Fruit fly (Drosophila melanogaster) whole organism, embryonic: ENCODE measurements around the gene MSBP.

Experiments used
- Abd-B ChIP-seq: fragments of 200-800 bp; sonication (Bioruptor generic); optimal IDR thresholded peaks from 2 replicates; lab custom pipeline; 2018; ENCODE audit warnings: missing biosample characterization, mild to moderate bottlenecking, missing genetic modification characterization, moderate library complexity
- BEAF-32 ChIP-seq: fragments of 200-800 bp; sonication (Bioruptor generic); optimal IDR thresholded peaks from 3 replicates; lab custom pipeline; 2017; ENCODE audit warnings: missing biosample characterization, missing genetic modification characterization, mild to moderate bottlenecking, moderate library complexity, missing genetic modification reagents
- CG10321 ChIP-seq: fragments of 200-800 bp; sonication (Bioruptor generic); IDR thresholded peaks from 2 replicates; pipeline ENCODE4 v1.3.6; 2022; ENCODE audit warnings: missing biosample characterization, missing genetic modification characterization
- CG12155 ChIP-seq: fragments of 200-800 bp; sonication (Bioruptor generic); optimal IDR thresholded peaks from 3 replicates; lab custom pipeline; 2016; ENCODE audit warnings: missing biosample characterization, missing genetic modification characterization
- CG12236 ChIP-seq: fragments of 200-800 bp; sonication (Bioruptor generic); optimal IDR thresholded peaks from 2 replicates; lab custom pipeline; 2016; ENCODE audit warnings: missing biosample characterization, missing genetic modification characterization
- CG12659 ChIP-seq: fragments of 200-800 bp; sonication (Bioruptor generic); optimal IDR thresholded peaks from 3 replicates; lab custom pipeline; 2017; ENCODE audit warnings: mild to moderate bottlenecking, missing biosample characterization, missing genetic modification reagents, missing genetic modification characterization
- CG13624 ChIP-seq: fragments of 200-800 bp; sonication (Bioruptor generic); optimal IDR thresholded peaks from 2 replicates; lab custom pipeline; 2016; ENCODE audit warnings: missing biosample characterization, missing genetic modification characterization
- CG14014 ChIP-seq: fragments of 200-800 bp; sonication (Bioruptor generic); IDR thresholded peaks from 2 replicates; pipeline ENCODE4 v1.3.6; 2022; ENCODE audit warnings: missing biosample characterization, missing genetic modification characterization
- CG14667 ChIP-seq: fragments of 200-800 bp; sonication (Bioruptor generic); IDR thresholded peaks from 2 replicates; pipeline ENCODE4 v1.3.6; 2022; ENCODE audit warnings: missing biosample characterization, missing genetic modification characterization
- CG14860 ChIP-seq: fragments of 200-800 bp; sonication (Bioruptor generic); IDR thresholded peaks from 3 replicates; pipeline ENCODE4 v1.3.6; 2022; ENCODE audit warnings: missing biosample characterization, missing genetic modification characterization; ENCODE audit not compliant: partially characterized antibody
- CG15011 ChIP-seq: fragments of 200-800 bp; sonication (Bioruptor generic); optimal IDR thresholded peaks from 3 replicates; lab custom pipeline; 2018; ENCODE audit warnings: missing biosample characterization, mild to moderate bottlenecking, missing genetic modification characterization
- CG2712 ChIP-seq: fragments of 200-800 bp; optimal IDR thresholded peaks from 3 replicates; lab custom pipeline; 2019; ENCODE audit warnings: missing biosample characterization, mild to moderate bottlenecking, missing genetic modification characterization, moderate library complexity
- CG30020 ChIP-seq: fragments of 200-800 bp; optimal IDR thresholded peaks from 2 replicates; lab custom pipeline; 2019; ENCODE audit warnings: missing biosample characterization, mild to moderate bottlenecking, missing genetic modification characterization, moderate library complexity
- CG32532 ChIP-seq: fragments of 200-800 bp; sonication (Bioruptor generic); IDR thresholded peaks from 2 replicates; pipeline ENCODE4 v1.3.6; 2022; ENCODE audit warnings: missing biosample characterization, missing genetic modification characterization
- CG6813 ChIP-seq: fragments of 200-800 bp; sonication (Bioruptor generic); optimal IDR thresholded peaks from 2 replicates; lab custom pipeline; 2017; ENCODE audit warnings: missing biosample characterization, missing genetic modification characterization, mild to moderate bottlenecking, moderate library complexity, missing genetic modification reagents
- CG7357 ChIP-seq: fragments of 200-800 bp; sonication (Bioruptor generic); IDR thresholded peaks from 3 replicates; pipeline ENCODE4 v1.3.6; 2022; ENCODE audit warnings: missing biosample characterization, missing genetic modification characterization
- CG7556 ChIP-seq: fragments of 200-800 bp; sonication (Bioruptor generic); optimal IDR thresholded peaks from 2 replicates; lab custom pipeline; 2017; ENCODE audit warnings: missing biosample characterization, mild to moderate bottlenecking, missing genetic modification characterization
- CG9437 ChIP-seq: fragments of 200-800 bp; sonication (Bioruptor generic); optimal IDR thresholded peaks from 2 replicates; lab custom pipeline; 2018; ENCODE audit warnings: missing biosample characterization, mild to moderate bottlenecking, missing genetic modification characterization
- D ChIP-seq, 2 experiments: fragments of 200-800 bp in 1 of 2; fragments of >200 bp in 1 of 2; sonication (Bioruptor generic) in 1 of 2; optimal IDR thresholded peaks; 2 replicates in 1 of 2; 3 replicates in 1 of 2; lab custom pipeline; 2017; ENCODE audit warnings: mild to moderate bottlenecking in 1 of 2, missing biosample characterization in 1 of 2, missing genetic modification characterization in 1 of 2, missing genetic modification reagents in 1 of 2
- D19B ChIP-seq: fragments of 200-800 bp; sonication (Bioruptor generic); optimal IDR thresholded peaks from 2 replicates; lab custom pipeline; 2017; ENCODE audit warnings: missing biosample characterization, mild to moderate bottlenecking, missing genetic modification characterization
- Drgx ChIP-seq: fragments of 200-800 bp; sonication (Bioruptor generic); IDR thresholded peaks from 2 replicates; pipeline ENCODE4 v1.3.6; 2022; ENCODE audit warnings: missing biosample characterization, missing genetic modification characterization
- Hr51 ChIP-seq, 2 experiments: fragments of 200-800 bp; sonication (Bioruptor generic); optimal IDR thresholded peaks; 2 replicates in 1 of 2; 3 replicates in 1 of 2; lab custom pipeline; 2016 to 2018; ENCODE audit warnings: missing biosample characterization in 2 of 2, missing genetic modification characterization in 2 of 2, mild to moderate bottlenecking in 1 of 2, moderate library complexity in 1 of 2
- Lpt ChIP-seq: fragments of >200 bp; optimal IDR thresholded peaks from 2 replicates; lab custom pipeline; 2018; ENCODE audit warnings: missing biosample characterization, missing genetic modification characterization
- Rfx ChIP-seq: fragments of 200-800 bp; sonication (Bioruptor generic); IDR thresholded peaks from 2 replicates; pipeline ENCODE4 v1.3.6; 2022; ENCODE audit warnings: missing biosample characterization, missing genetic modification characterization
- Six4 ChIP-seq: fragments of 200-800 bp; sonication (Bioruptor generic); optimal IDR thresholded peaks from 2 replicates; lab custom pipeline; 2016; ENCODE audit warnings: missing biosample characterization, missing genetic modification characterization
- Sox100B ChIP-seq: fragments of 200-800 bp; sonication (Bioruptor generic); optimal IDR thresholded peaks from 3 replicates; lab custom pipeline; 2018; ENCODE audit warnings: missing biosample characterization, mild to moderate bottlenecking, missing genetic modification characterization
- Stat92E ChIP-seq, 3 experiments: fragments of >200 bp in 2 of 3; fragments of 200-800 bp in 1 of 3; sonication (Bioruptor generic) in 1 of 3; optimal IDR thresholded peaks; 2 replicates each; lab custom pipeline; 2017 to 2019; ENCODE audit warnings: missing biosample characterization in 3 of 3, missing genetic modification characterization in 3 of 3, mild to moderate bottlenecking in 1 of 3, moderate library complexity in 1 of 3
- bigmax ChIP-seq: fragments of 200-800 bp; sonication (Bioruptor generic); optimal IDR thresholded peaks from 2 replicates; lab custom pipeline; 2018; ENCODE audit warnings: missing biosample characterization, mild to moderate bottlenecking, missing genetic modification characterization
- chm ChIP-seq: fragments of 200-800 bp; sonication (Bioruptor generic); IDR thresholded peaks from 2 replicates; pipeline ENCODE4 v1.3.6; 2022; ENCODE audit warnings: missing biosample characterization, missing genetic modification characterization
- da ChIP-seq: fragments of 200-800 bp; sonication (Bioruptor generic); optimal IDR thresholded peaks from 2 replicates; lab custom pipeline; 2016; ENCODE audit warnings: missing biosample characterization, missing genetic modification characterization
- ewg ChIP-seq: fragments of 200-800 bp; sonication (Bioruptor generic); optimal IDR thresholded peaks from 3 replicates; lab custom pipeline; 2017; ENCODE audit warnings: mild to moderate bottlenecking, missing biosample characterization, missing genetic modification reagents, missing genetic modification characterization
- fd102C ChIP-seq: fragments of 200-800 bp; sonication (Bioruptor generic); optimal IDR thresholded peaks from 2 replicates; lab custom pipeline; 2018; ENCODE audit warnings: missing biosample characterization, mild to moderate bottlenecking, missing genetic modification characterization, moderate library complexity
- fu2 ChIP-seq: fragments of 200-800 bp; sonication (Bioruptor generic); optimal IDR thresholded peaks from 2 replicates; lab custom pipeline; 2016; ENCODE audit warnings: missing biosample characterization, missing genetic modification characterization
- gt ChIP-seq: fragments of 200-800 bp; sonication (Bioruptor generic); IDR thresholded peaks from 2 replicates; pipeline ENCODE4 v1.3.6; 2022; ENCODE audit warnings: missing biosample characterization, missing genetic modification characterization
- lab ChIP-seq: fragments of 200-800 bp; sonication (Bioruptor generic); optimal IDR thresholded peaks from 3 replicates; lab custom pipeline; 2017; ENCODE audit warnings: missing biosample characterization, missing genetic modification characterization, mild to moderate bottlenecking, moderate library complexity, missing genetic modification reagents
- nmo ChIP-seq: fragments of 200-800 bp; sonication (Bioruptor generic); optimal IDR thresholded peaks from 2 replicates; lab custom pipeline; 2018; ENCODE audit warnings: missing biosample characterization, mild to moderate bottlenecking, missing genetic modification characterization, moderate library complexity
- pb ChIP-seq: fragments of 200-800 bp; sonication (Bioruptor generic); optimal IDR thresholded peaks from 3 replicates; lab custom pipeline; 2016; ENCODE audit warnings: missing biosample characterization, missing genetic modification characterization
- phol ChIP-seq: fragments of 200-800 bp; sonication (Bioruptor generic); optimal IDR thresholded peaks from 3 replicates; lab custom pipeline; 2018; ENCODE audit warnings: missing biosample characterization, mild to moderate bottlenecking, missing genetic modification characterization, moderate library complexity
- ranshi ChIP-seq: fragments of 200-800 bp; sonication (Bioruptor generic); IDR thresholded peaks from 2 replicates; pipeline ENCODE4 v1.3.6; 2022; ENCODE audit warnings: missing biosample characterization, missing genetic modification characterization
- sc ChIP-seq, 3 experiments: fragments of >200 bp in 2 of 3; fragments of 200-800 bp in 1 of 3; sonication (Bioruptor generic) in 1 of 3; optimal IDR thresholded peaks; 2 replicates in 2 of 3; 3 replicates in 1 of 3; lab custom pipeline; 2017; ENCODE audit warnings: mild to moderate bottlenecking in 1 of 3, missing biosample characterization in 1 of 3, missing genetic modification characterization in 1 of 3, missing genetic modification reagents in 1 of 3
- sens-2 ChIP-seq: fragments of 200-800 bp; sonication (Bioruptor generic); IDR thresholded peaks from 2 replicates; pipeline ENCODE4 v1.3.6; 2022; ENCODE audit warnings: missing biosample characterization, missing genetic modification characterization
- slbo ChIP-seq: fragments of 200-800 bp; sonication (Bioruptor generic); IDR thresholded peaks from 2 replicates; pipeline ENCODE4 v1.3.6; 2022; ENCODE audit warnings: missing biosample characterization, missing genetic modification characterization
- slp2 ChIP-seq: fragments of 200-800 bp; sonication (Bioruptor generic); optimal IDR thresholded peaks from 2 replicates; lab custom pipeline; 2016; ENCODE audit warnings: missing biosample characterization, missing genetic modification characterization
- so ChIP-seq: fragments of 200-800 bp; sonication (Bioruptor generic); IDR thresholded peaks from 3 replicates; pipeline ENCODE4 v1.3.6; 2022; ENCODE audit warnings: missing biosample characterization, missing genetic modification characterization
- ssp ChIP-seq: fragments of 200-800 bp; sonication (Bioruptor generic); IDR thresholded peaks from 2 replicates; pipeline ENCODE4 v1.3.6; 2022; ENCODE audit warnings: missing biosample characterization, missing genetic modification characterization
- stwl ChIP-seq: fragments of 200-800 bp; sonication (Bioruptor generic); optimal IDR thresholded peaks from 3 replicates; lab custom pipeline; 2018; ENCODE audit warnings: missing biosample characterization, mild to moderate bottlenecking, missing genetic modification characterization, moderate library complexity
- tup ChIP-seq: fragments of 200-800 bp; sonication (Bioruptor generic); optimal IDR thresholded peaks from 2 replicates; lab custom pipeline; 2016; ENCODE audit warnings: missing biosample characterization, mild to moderate bottlenecking, missing genetic modification characterization, moderate library complexity
- zfh2 ChIP-seq: fragments of 200-800 bp; sonication (Bioruptor generic); optimal IDR thresholded peaks from 2 replicates; lab custom pipeline; 2016; ENCODE audit warnings: missing biosample characterization, missing genetic modification characterization

Gene MSBP

dm6 chrX:15889780-15890608 is at the start of gene MSBP, which contains the start of gene CG15916:
TSS of gene MSBP (minus strand) at chrX:15890109.
TSS of gene CG15916 (plus strand) at chrX:15890589.
- TF ChIP-seq ssp (GFP tag; lab: Robert Waterston, UW) (peak; percentile 93), Six4 (peak; percentile 26), CG32532 (GFP tag; lab: Robert Waterston, UW) (no peak), CG12155 (GFP tag; lab: Kevin White, UChicago) (peak; percentile 25), sc (optimal IDR thresholded peaks at IDR 0.05; lab: Kevin White, UChicago) (no peak), sc (GFP tag; optimal IDR thresholded peaks at IDR 0.05; lab: Kevin White, UChicago) (peak; percentile 8), Sox100B (peak; percentile 21), CG12236 (GFP tag; lab: Kevin White, UChicago) (no peak), Rfx (peak; percentile 49; the same call in 1 of the 2 replicates), tup (GFP tag; lab: Kevin White, UChicago) (no peak), D (optimal IDR thresholded peaks at IDR 0.05; lab: Kevin White, UChicago) (no peak), D (GFP tag; optimal IDR thresholded peaks at IDR 0.05; lab: Kevin White, UChicago) (peak; percentile 37), CG7357 (GFP tag; lab: Robert Waterston, UW) (peak; percentile 92), Hr51 (GFP tag; optimal IDR thresholded peaks at IDR 0.05; lab: Kevin White, UChicago) (peak in 1 of 2 experiments; percentile 20), sens-2 (GFP tag; lab: Robert Waterston, UW) (no peak), zfh2 (GFP tag; lab: Kevin White, UChicago) (no peak), bigmax (GFP tag; lab: Kevin White, UChicago) (no peak), lab (GFP tag; lab: Kevin White, UChicago) (no peak), CG12659 (GFP tag; lab: Kevin White, UChicago) (peak; percentile 46), da (GFP tag; lab: Kevin White, UChicago) (no peak), pb (GFP tag; lab: Kevin White, UChicago) (no peak), slbo (GFP tag; lab: Robert Waterston, UW) (peak; percentile 55), fu2 (GFP tag; lab: Kevin White, UChicago) (no peak), BEAF-32 (GFP tag; lab: Kevin White, UChicago) (peak; percentile 72), nmo (GFP tag; lab: Kevin White, UChicago) (peak; percentile 70), Drgx (GFP tag; lab: Robert Waterston, UW) (no peak), fd102C (no peak), slp2 (GFP tag; lab: Kevin White, UChicago) (no peak), CG7556 (GFP tag; lab: Kevin White, UChicago) (peak; percentile 2), so (no peak), chm (GFP tag; lab: Robert Waterston, UW) (no peak), ewg (GFP tag; lab: Kevin White, UChicago) (peak; percentile 3), Lpt (GFP tag; lab: Kevin White, UChicago) (no peak), CG2712 (peak; percentile 41), CG30020 (tag; lab: Kevin White, UChicago) (peak; percentile 98), phol (tag; lab: Kevin White, UChicago) (peak; percentile 70), Stat92E (GFP tag; optimal IDR thresholded peaks at IDR 0.05; lab: Kevin White, UChicago) (no peak), gt (no peak), Abd-B (GFP tag; lab: Kevin White, UChicago) (no peak), D19B (GFP tag; lab: Kevin White, UChicago) (no peak), CG13624 (GFP tag; lab: Kevin White, UChicago) (no peak), CG15011 (no peak), CG10321 (GFP tag; lab: Robert Waterston, UW) (no peak), CG14860 (GFP tag; lab: Robert Waterston, UW) (0 out of 3 replicates have a peak, but pooled peaks have one; percentile 29), ranshi (GFP tag; lab: Robert Waterston, UW) (no peak), CG14014 (GFP tag; lab: Robert Waterston, UW) (no peak), stwl (tag; lab: Kevin White, UChicago) (no peak), CG14667 (GFP tag; lab: Robert Waterston, UW) (no peak), CG9437 (GFP tag; lab: Kevin White, UChicago) (peak; percentile 55), CG6813 (GFP tag; lab: Kevin White, UChicago) (no peak)
